Worm (Caenorhabditis elegans): Measurements from ENCODE around the gene spp-18.

The spp-18 gene

ce11 chrIV:9623269-9623668, 29.8 kb downstream of the spp-18 start, which contains the start of gene W09C2.9:
Gene W09C2.9 (minus strand): TSS chrIV:9623369.
- TF ChIP-seq skn-1 (tag; optimal IDR thresholded peaks at IDR 0.05) (no peak), ceh-82 (tag; optimal IDR thresholded peaks at IDR 0.05) (no peak), dpl-1 (GFP tag; optimal IDR thresholded peaks at IDR 0.05) (no peak), swsn-7 (tag; optimal IDR thresholded peaks at IDR 0.05) (no peak), nhr-20 (tag; optimal IDR thresholded peaks at IDR 0.05) (no peak), fos-1 (tag; optimal IDR thresholded peaks at IDR 0.05) (no peak), sox-4 (tag; optimal IDR thresholded peaks at IDR 0.05) (no peak), jun-1 (tag; optimal IDR thresholded peaks at IDR 0.05) (no peak), mdl-1 (tag; optimal IDR thresholded peaks at IDR 0.05) (no peak), elt-3 (tag; optimal IDR thresholded peaks at IDR 0.05) (no peak), Y116A8C.19 (tag; optimal IDR thresholded peaks at IDR 0.05; ENCODE audit: borderline replicate concordance) (no peak)

ce11 chrIV:9624275-9624674, 30.8 kb downstream of the spp-18 start, which contains the start of gene W09C2.8:
Gene W09C2.8 (minus strand): TSS chrIV:9624375.
- no peak for TF ChIP-seq efl-1 (optimal IDR thresholded peaks at IDR 0.05)
- peak in 1 of 2 experiments; percentile 83 for TF ChIP-seq efl-1 (GFP tag; optimal IDR thresholded peaks at IDR 0.05 in 1 of 2)
- no peak for TF ChIP-seq tlp-1 (tag; optimal IDR thresholded peaks at IDR 0.05)
- TF ChIP-seq pax-3 (tag; optimal IDR thresholded peaks at IDR 0.05): no peak
- TF ChIP-seq C16A3.4 (tag; optimal IDR thresholded peaks at IDR 0.05): no peak
- TF ChIP-seq egl-27 (tag; optimal IDR thresholded peaks at IDR 0.05): no peak

DNA sequence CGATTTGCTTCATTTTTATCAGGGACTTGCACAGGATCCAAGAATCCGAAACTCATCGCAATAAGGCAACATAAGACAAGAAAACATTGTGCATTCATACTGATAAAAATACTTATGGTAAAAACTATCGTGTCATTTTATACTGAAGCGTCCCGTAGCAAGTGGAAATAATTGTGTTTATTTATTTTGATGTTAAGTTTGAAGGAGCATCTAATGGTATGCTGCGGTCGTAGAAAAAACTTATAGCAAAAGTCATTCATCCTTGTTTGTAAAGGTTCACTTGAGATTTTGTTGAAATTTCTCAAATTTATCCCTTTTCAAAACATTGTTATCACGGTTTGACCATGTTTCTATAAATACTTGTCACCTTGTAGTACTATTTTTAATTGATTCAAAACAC, 31.5 kb downstream of the spp-18 start, which contains the start of gene W09C2.10:
Gene W09C2.10 (minus strand): TSS at position 101 of the 400 bp plus-strand sequence.
- TF ChIP-seq xbp-1 (tag; optimal IDR thresholded peaks at IDR 0.05) (no peak), nhr-90 (tag; optimal IDR thresholded peaks at IDR 0.05; ENCODE audit: poor library complexity) (no peak), mab-9 (GFP tag; IDR thresholded peaks at IDR 0.05) (no peak), sptf-1 (tag; optimal IDR thresholded peaks at IDR 0.05) (no peak), alr-1 (tag; optimal IDR thresholded peaks at IDR 0.05; ENCODE audit: borderline replicate concordance) (no peak), egl-27 (tag; optimal IDR thresholded peaks at IDR 0.05) (no peak), nhr-19 (GFP tag; conservative IDR thresholded peaks at IDR 0.05) (no peak), pag-3 (tag; optimal IDR thresholded peaks at IDR 0.05; ENCODE audit: borderline replicate concordance, insufficient read depth) (no peak), irx-1 (tag; optimal IDR thresholded peaks at IDR 0.05) (no peak), ztf-4 (tag; optimal IDR thresholded peaks at IDR 0.05) (no peak), elt-3 (tag; optimal IDR thresholded peaks at IDR 0.05) (no peak), hlh-17 (GFP tag; optimal IDR thresholded peaks at IDR 0.05; ENCODE audit: borderline replicate concordance) (no peak), ceh-8 (GFP tag; optimal IDR thresholded peaks at IDR 0.05) (no peak), ama-1 (optimal IDR thresholded peaks at IDR 0.05) (no peak), ets-5 (GFP tag; IDR thresholded peaks at IDR 0.05) (no peak)

- peak in 1 of 2 experiments; percentile 29 for TF ChIP-seq lin-35 (GFP tag; optimal IDR thresholded peaks at IDR 0.05)
- TF ChIP-seq fkh-8 (tag; optimal IDR thresholded peaks at IDR 0.05): peak; percentile 9
- peak; percentile 1 for TF ChIP-seq nhr-20 (tag; optimal IDR thresholded peaks at IDR 0.05)
- peak; percentile 54 for TF ChIP-seq blmp-1 (tag; optimal IDR thresholded peaks at IDR 0.05)
- peak; percentile 30 for TF ChIP-seq nhr-71 (tag; optimal IDR thresholded peaks at IDR 0.05)
- TF ChIP-seq lin-14 (GFP tag; optimal IDR thresholded peaks at IDR 0.05): peak; percentile 10
- no peak for TF ChIP-seq sup-37 (GFP tag; optimal IDR thresholded peaks at IDR 0.05)
- no peak for TF ChIP-seq ets-5 (GFP tag; IDR thresholded peaks at IDR 0.05)
- TF ChIP-seq snu-23 (GFP tag; optimal IDR thresholded peaks at IDR 0.05): peak; percentile 33
Observed at ce11 chrIV:9625829-9626228, 32.3 kb downstream of the spp-18 start.
